Worm (Caenorhabditis elegans) whole organism, L4 larva: ENCODE measurements around the gene C29F4.3.

Experiments
- D1046.2 ChIP-seq: fragments of 200-800 bp; sonication (Bioruptor generic); IDR thresholded peaks from 2 replicates; pipeline ENCODE4 v1.3.6; 2022; ENCODE audit warnings: missing genetic modification characterization, missing compliant biosample characterization
- F37D6.2 ChIP-seq: sonication (generic microtip); optimal IDR thresholded peaks from 2 replicates; lab custom pipeline; 2016; ENCODE audit warnings: mild to moderate bottlenecking, missing genetic modification characterization, missing compliant biosample characterization
- T20F7.1 ChIP-seq: fragments of 200-800 bp; sonication (Bioruptor generic); optimal IDR thresholded peaks from 2 replicates; lab custom pipeline; 2018; ENCODE audit warnings: mild to moderate bottlenecking, missing genetic modification characterization, missing compliant biosample characterization
- T26A8.4 ChIP-seq: fragments of 200-800 bp; sonication (Bioruptor generic); IDR thresholded peaks from 2 replicates; pipeline ENCODE4 v1.3.6; 2022; ENCODE audit warnings: missing genetic modification characterization, missing compliant biosample characterization
- Y105C5A.15 ChIP-seq: fragments of 200-800 bp; sonication (Bioruptor generic); IDR thresholded peaks from 2 replicates; pipeline ENCODE4 v1.3.6; 2022; ENCODE audit warnings: missing genetic modification characterization, missing compliant biosample characterization
- ama-1 ChIP-seq: fragments of 150-350 bp; optimal IDR thresholded peaks from 2 replicates; lab custom pipeline; 2014; ENCODE audit warnings: inconsistent platforms, mixed read lengths
- ceh-28 ChIP-seq: fragments of 150-350 bp; optimal IDR thresholded peaks from 2 replicates; lab custom pipeline; 2014; ENCODE audit warnings: missing biosample characterization, missing genetic modification reagents, missing genetic modification characterization
- ctbp-1 ChIP-seq: fragments of 200-800 bp; sonication (Bioruptor generic); IDR thresholded peaks from 2 replicates; pipeline ENCODE4 v1.3.6; 2022; ENCODE audit warnings: missing genetic modification reagents, missing genetic modification characterization, missing compliant biosample characterization
- daf-12 ChIP-seq: fragments of 150-350 bp; optimal IDR thresholded peaks from 2 replicates; lab custom pipeline; 2014; ENCODE audit warnings: missing biosample characterization, missing genetic modification reagents, missing genetic modification characterization
- dmd-6 ChIP-seq: fragments of 200-800 bp; sonication (Bioruptor generic); IDR thresholded peaks from 2 replicates; pipeline ENCODE4 v1.3.6; 2022; ENCODE audit warnings: missing genetic modification reagents, missing genetic modification characterization, missing compliant biosample characterization
- dpl-1 ChIP-seq: fragments of 150-350 bp; optimal IDR thresholded peaks from 2 replicates; lab custom pipeline; 2014; ENCODE audit warnings: missing biosample characterization, missing genetic modification reagents, missing genetic modification characterization
- jun-1 ChIP-seq: fragments of 150-350 bp; optimal IDR thresholded peaks from 2 replicates; lab custom pipeline; 2014; ENCODE audit warnings: missing biosample characterization, missing genetic modification reagents, missing genetic modification characterization
- lin-1 ChIP-seq: fragments of 200-800 bp; sonication (Bioruptor generic); IDR thresholded peaks from 2 replicates; pipeline ENCODE4 v1.3.6; 2022; ENCODE audit warnings: missing genetic modification reagents, missing genetic modification characterization, missing compliant biosample characterization
- lin-29 ChIP-seq: fragments of 200-800 bp; sonication (Bioruptor generic); IDR thresholded peaks from 2 replicates; pipeline ENCODE4 v1.3.6; 2022; ENCODE audit warnings: missing genetic modification reagents, missing genetic modification characterization, missing compliant biosample characterization
- lin-38 ChIP-seq: fragments of 200-800 bp; sonication (Bioruptor generic); IDR thresholded peaks from 2 replicates; pipeline ENCODE4 v1.3.6; 2022; ENCODE audit warnings: missing genetic modification reagents, missing genetic modification characterization, missing compliant biosample characterization
- lsy-2 ChIP-seq, 2 experiments: fragments of 150-350 bp in 1 of 2; sonication (generic microtip) in 1 of 2; optimal IDR thresholded peaks; 2 replicates each; lab custom pipeline; 2014 to 2017; ENCODE audit warnings: missing biosample characterization in 2 of 2, missing genetic modification characterization in 2 of 2
- madf-9 ChIP-seq: fragments of 200-800 bp; sonication (Bioruptor generic); conservative IDR thresholded peaks from 2 replicates; pipeline ENCODE4 v1.3.6; 2022; ENCODE audit warnings: missing genetic modification reagents, missing genetic modification characterization, missing compliant biosample characterization
- mdl-1 ChIP-seq, 2 experiments: fragments of 150-350 bp in 1 of 2; sonication (generic microtip) in 1 of 2; optimal IDR thresholded peaks; 2 replicates each; lab custom pipeline; 2014 to 2017; ENCODE audit warnings: missing biosample characterization in 2 of 2, missing genetic modification characterization in 2 of 2
- nhr-102 ChIP-seq: sonication (generic microtip); optimal IDR thresholded peaks from 2 replicates; lab custom pipeline; 2016; ENCODE audit warnings: mild to moderate bottlenecking, missing genetic modification characterization, moderate library complexity, missing compliant biosample characterization
- nhr-237 ChIP-seq: sonication (generic microtip); optimal IDR thresholded peaks from 2 replicates; lab custom pipeline; 2017; ENCODE audit warnings: missing biosample characterization, missing genetic modification characterization
- nhr-28 ChIP-seq: fragments of 150-350 bp; optimal IDR thresholded peaks from 2 replicates; lab custom pipeline; 2014; ENCODE audit warnings: missing biosample characterization, missing genetic modification characterization
- nhr-48 ChIP-seq: sonication (generic microtip); optimal IDR thresholded peaks from 2 replicates; lab custom pipeline; 2016; ENCODE audit warnings: mild to moderate bottlenecking, missing genetic modification characterization, missing compliant biosample characterization
- php-3 ChIP-seq: fragments of 200-800 bp; sonication (Bioruptor generic); IDR thresholded peaks from 2 replicates; pipeline ENCODE4 v1.3.6; 2022; ENCODE audit warnings: missing genetic modification reagents, missing genetic modification characterization, missing compliant biosample characterization
- rbr-2 ChIP-seq: sonication (generic microtip); optimal IDR thresholded peaks from 2 replicates; lab custom pipeline; 2016; ENCODE audit warnings: missing genotype, missing genetic modification characterization, missing compliant biosample characterization
- saeg-2 ChIP-seq: fragments of 200-800 bp; sonication (Bioruptor generic); IDR thresholded peaks from 2 replicates; pipeline ENCODE4 v1.3.6; 2022; ENCODE audit warnings: missing genetic modification reagents, missing genetic modification characterization, missing compliant biosample characterization
- spr-3 ChIP-seq: fragments of 200-800 bp; sonication (Bioruptor generic); optimal IDR thresholded peaks from 2 replicates; lab custom pipeline; 2018; ENCODE audit warnings: mild to moderate bottlenecking, missing genetic modification characterization, missing compliant biosample characterization
- zfp-2 ChIP-seq: sonication (generic microtip); optimal IDR thresholded peaks from 2 replicates; lab custom pipeline; 2016; ENCODE audit warnings: mild to moderate bottlenecking, missing genetic modification characterization, missing compliant biosample characterization
- zip-11 ChIP-seq: fragments of 200-800 bp; sonication (Bioruptor generic); IDR thresholded peaks from 2 replicates; pipeline ENCODE4 v1.3.6; 2022; ENCODE audit warnings: missing genetic modification characterization, missing compliant biosample characterization
- ztf-7 ChIP-seq: fragments of 150-350 bp; optimal IDR thresholded peaks from 2 replicates; lab custom pipeline; 2014; ENCODE audit warnings: missing biosample characterization, missing genetic modification characterization

C29F4.3 gene

ce11 chrIV:11179123-11179740 is 44.5 kb downstream of the C29F4.3 start, which contains the start of gene cpt-2 (continued):
- TF ChIP-seq lin-29 (GFP tag; lab: Robert Waterston, UW), result peak; percentile 79
- TF ChIP-seq dmd-6 (GFP tag; lab: Robert Waterston, UW), result peak; percentile 94
- peak; percentile 76 for TF ChIP-seq dpl-1 (GFP tag; lab: Kevin White, UChicago)
- peak; percentile 72 for TF ChIP-seq nhr-48 (tag; lab: Kevin White, UChicago)
- TF ChIP-seq ctbp-1, result peak; percentile 91
- peak; percentile 68; the same call in 1 of the 2 replicates for TF ChIP-seq madf-9 (GFP tag; lab: Robert Waterston, UW)
- peak; percentile 88 for TF ChIP-seq rbr-2 (tag; lab: Kevin White, UChicago)
- TF ChIP-seq lsy-2 (tag; optimal IDR thresholded peaks at IDR 0.05; lab: Kevin White, UChicago), result peak; percentile 49 to 92
- peak; percentile 74 for TF ChIP-seq F37D6.2 (tag; lab: Kevin White, UChicago)
- peak; percentile 32 for TF ChIP-seq zfp-2 (tag; lab: Kevin White, UChicago)
- TF ChIP-seq nhr-102 (tag; lab: Kevin White, UChicago), result peak; percentile 70
- peak; percentile 5 to 77 for TF ChIP-seq mdl-1 (tag; optimal IDR thresholded peaks at IDR 0.05; lab: Kevin White, UChicago)
- TF ChIP-seq php-3, result peak; percentile 79
- peak; percentile 79 for TF ChIP-seq T20F7.1 (GFP tag; lab: Kevin White, UChicago)
- TF ChIP-seq T26A8.4, result peak; percentile 93

ce11 chrIV:11178495-11178894 is 45.3 kb downstream of the C29F4.3 start, which contains the start of gene C08F8.9:
Gene C08F8.9 (minus strand): TSS chrIV:11178595.
- TF ChIP-seq ama-1 (lab: Kevin White, UChicago), result peak; percentile 23
- no peak for TF ChIP-seq zip-11 (GFP tag; lab: Robert Waterston, UW)
- no peak for TF ChIP-seq lin-1
- TF ChIP-seq nhr-102 (tag; lab: Kevin White, UChicago), result no peak

- TF ChIP-seq lin-38 (GFP tag; lab: Robert Waterston, UW) (no peak), spr-3 (GFP tag; lab: Kevin White, UChicago) (no peak), saeg-2 (no peak), Y105C5A.15 (no peak), daf-12 (no peak), T26A8.4 (no peak), ceh-28 (tag; lab: Kevin White, UChicago) (no peak), ztf-7 (tag; lab: Kevin White, UChicago) (no peak), zfp-2 (tag; lab: Kevin White, UChicago) (no peak), D1046.2 (GFP tag; lab: Robert Waterston, UW) (no peak)
- TF ChIP-seq, all 104 proteins: peak for 0
These were observed 46.8 kb downstream of the C29F4.3 start, which contains the start of gene rap-3 for ce11 chrIV:11176967-11177366. Gene rap-3 (plus strand): TSS chrIV:11177267.

- TF ChIP-seq nhr-28 (tag; lab: Kevin White, UChicago), result peak; percentile 45
- no peak for TF ChIP-seq dpl-1 (GFP tag; lab: Kevin White, UChicago)
- TF ChIP-seq jun-1 (tag; lab: Kevin White, UChicago), result no peak
- no peak for TF ChIP-seq nhr-237
- TF ChIP-seq, all 104 proteins: peak for 1
These were observed 49.0 kb downstream of the C29F4.3 start for ce11 chrIV:11174772-11175171.
